Worm (Caenorhabditis elegans) whole organism, early embryonic: ENCODE results near the gene klp-17.

Experiments
- B0310.2 ChIP-seq: sonication (generic microtip); optimal IDR thresholded peaks from 2 replicates; lab custom pipeline; 2016; ENCODE audit warnings: mild to moderate bottlenecking, missing genetic modification characterization, missing compliant biosample characterization
- ama-1 ChIP-seq: fragments of 150-350 bp; optimal IDR thresholded peaks from 2 replicates; lab custom pipeline; 2014
- hmg-4 ChIP-seq: fragments of 200-800 bp; sonication (Bioruptor generic); optimal IDR thresholded peaks from 2 replicates; lab custom pipeline; 2018; ENCODE audit warnings: mild to moderate bottlenecking, missing genetic modification characterization, missing compliant biosample characterization
- tbx-37 ChIP-seq: fragments of 200-800 bp; sonication (Bioruptor generic); conservative IDR thresholded peaks from 2 replicates; pipeline ENCODE4 v1.3.6; 2022; ENCODE audit warnings: missing genetic modification reagents, missing genetic modification characterization, missing compliant biosample characterization

ce11 chrII:11459883-11460282 is 7.6 kb downstream of the klp-17 start:
- TF ChIP-seq ama-1 (lab: Kevin White, UChicago), result no peak
- no peak for TF ChIP-seq B0310.2 (tag; lab: Kevin White, UChicago)
- TF ChIP-seq hmg-4 (GFP tag; lab: Kevin White, UChicago), result no peak
- no peak for TF ChIP-seq tbx-37 (GFP tag; lab: Robert Waterston, UW)
